Fruit fly (Drosophila melanogaster): ENCODE results near the gene Dtg.

dm6 chr3R:12692497-12692896 lies 44.6 kb downstream of the Dtg start, which contains the start of gene CG31347:
- no peak for TF ChIP-seq cic (GFP tag; optimal IDR thresholded peaks at IDR 0.05)
- TF ChIP-seq kay (GFP tag; ENCODE audit: borderline replicate concordance) = no peak
- no peak for TF ChIP-seq Crg-1 (GFP tag; optimal IDR thresholded peaks at IDR 0.05)
- TF ChIP-seq CG12768 (GFP tag; optimal IDR thresholded peaks at IDR 0.05) = no peak
- no peak for TF ChIP-seq CG7045 (GFP tag; optimal IDR thresholded peaks at IDR 0.05)
- TF ChIP-seq Hr96 (GFP tag; optimal IDR thresholded peaks at IDR 0.05) = no peak
- TF ChIP-seq ovo (GFP tag; optimal IDR thresholded peaks at IDR 0.05) = no peak
- no peak for TF ChIP-seq CG5204 (GFP tag; optimal IDR thresholded peaks at IDR 0.05)
- no peak for TF ChIP-seq tj (GFP tag; optimal IDR thresholded peaks at IDR 0.05)
- TF ChIP-seq Clk (GFP tag; optimal IDR thresholded peaks at IDR 0.05) = no peak
- TF ChIP-seq bab1 (GFP tag; optimal IDR thresholded peaks at IDR 0.05) = no peak
